Fruit fly (Drosophila melanogaster) whole organism, prepupa: ENCODE results near the gene CG46462.
A peak's percentile ranks its signal among the peaks of the same experiment; 100 is the strongest.

Source experiments
- CG10631 ChIP-seq: fragments of 200-800 bp; sonication (Bioruptor generic); optimal IDR thresholded peaks from 2 replicates; lab custom pipeline; 2016; ENCODE audit warnings: missing biosample characterization, missing genetic modification characterization
- CG10669 ChIP-seq: fragments of 200-800 bp; sonication (Bioruptor generic); optimal IDR thresholded peaks from 3 replicates; lab custom pipeline; 2018; ENCODE audit warnings: missing biosample characterization, mild to moderate bottlenecking, missing genetic modification characterization, moderate library complexity
- CG11294 ChIP-seq: fragments of 200-800 bp; sonication (Bioruptor generic); IDR thresholded peaks from 2 replicates; pipeline ENCODE4 v1.3.6; 2022; ENCODE audit warnings: missing biosample characterization, missing genetic modification characterization
- CG11762 ChIP-seq: fragments of 200-800 bp; sonication (Bioruptor generic); optimal IDR thresholded peaks from 3 replicates; lab custom pipeline; 2016; ENCODE audit warnings: missing biosample characterization, missing genetic modification characterization; ENCODE audit not compliant: insufficient read depth
- CG15336 ChIP-seq: fragments of 200-800 bp; sonication (Bioruptor generic); IDR thresholded peaks from 2 replicates; pipeline ENCODE4 v1.3.6; 2022; ENCODE audit warnings: missing biosample characterization, missing genetic modification characterization
- CG3032 ChIP-seq: fragments of 200-800 bp; optimal IDR thresholded peaks from 2 replicates; lab custom pipeline; 2019; ENCODE audit warnings: missing biosample characterization, mild to moderate bottlenecking, missing genetic modification characterization, moderate library complexity
- CG31627 ChIP-seq: fragments of 200-800 bp; sonication (Bioruptor generic); optimal IDR thresholded peaks from 3 replicates; lab custom pipeline; 2016; ENCODE audit warnings: missing biosample characterization, missing genetic modification characterization
- CG4318 ChIP-seq: fragments of 200-800 bp; sonication (Bioruptor generic); optimal IDR thresholded peaks from 3 replicates; lab custom pipeline; 2017; ENCODE audit warnings: missing biosample characterization, mild to moderate bottlenecking, missing genetic modification characterization
- CG6276 ChIP-seq: fragments of 200-800 bp; sonication (Bioruptor generic); optimal IDR thresholded peaks from 2 replicates; lab custom pipeline; 2017; ENCODE audit warnings: missing biosample characterization, mild to moderate bottlenecking, missing genetic modification characterization
- CG6854 ChIP-seq: fragments of 200-800 bp; sonication (Bioruptor generic); optimal IDR thresholded peaks from 2 replicates; lab custom pipeline; 2017; ENCODE audit warnings: missing biosample characterization, mild to moderate bottlenecking, missing genetic modification characterization
- CG7368 ChIP-seq: fragments of 200-800 bp; sonication (Bioruptor generic); optimal IDR thresholded peaks from 3 replicates; lab custom pipeline; 2016; ENCODE audit warnings: missing biosample characterization, missing genetic modification characterization
- CG8119 ChIP-seq: fragments of 200-800 bp; sonication (Bioruptor generic); IDR thresholded peaks from 3 replicates; pipeline ENCODE4 v1.3.6; 2022; ENCODE audit warnings: missing biosample characterization, missing genetic modification characterization
- CG9139 ChIP-seq: fragments of 200-800 bp; sonication (Bioruptor generic); optimal IDR thresholded peaks from 3 replicates; lab custom pipeline; 2017; ENCODE audit warnings: missing biosample characterization, mild to moderate bottlenecking, missing genetic modification characterization
- Eip78C ChIP-seq: fragments of 200-800 bp; sonication (Bioruptor generic); peaks from one replicate; lab custom pipeline; 2016; ENCODE audit warnings: missing biosample characterization, missing genetic modification characterization
- Gug ChIP-seq: fragments of 200-800 bp; sonication (Bioruptor generic); IDR thresholded peaks from 2 replicates; pipeline ENCODE4 v1.3.6; 2022; ENCODE audit warnings: missing biosample characterization, missing genetic modification characterization
- Hr39 ChIP-seq: fragments of 200-800 bp; sonication (Bioruptor generic); optimal IDR thresholded peaks from 2 replicates; lab custom pipeline; 2016; ENCODE audit warnings: missing biosample characterization, missing genetic modification characterization
- Met ChIP-seq: fragments of 200-800 bp; sonication (Bioruptor generic); optimal IDR thresholded peaks from 3 replicates; lab custom pipeline; 2016; ENCODE audit warnings: missing biosample characterization, missing genetic modification characterization
- Smox ChIP-seq: fragments of 200-800 bp; sonication (Bioruptor generic); optimal IDR thresholded peaks from 3 replicates; lab custom pipeline; 2016; ENCODE audit warnings: missing biosample characterization, missing genetic modification characterization
- Sox102F ChIP-seq: fragments of 200-800 bp; sonication (Bioruptor generic); optimal IDR thresholded peaks from 2 replicates; lab custom pipeline; 2016; ENCODE audit warnings: missing biosample characterization, mild to moderate bottlenecking, missing genetic modification characterization
- Sox14 ChIP-seq: fragments of 200-800 bp; sonication (Bioruptor generic); optimal IDR thresholded peaks from 3 replicates; lab custom pipeline; 2016; ENCODE audit warnings: missing biosample characterization, missing genetic modification characterization
- Sox15 ChIP-seq: fragments of 200-800 bp; sonication (Bioruptor generic); optimal IDR thresholded peaks from 3 replicates; lab custom pipeline; 2016; ENCODE audit warnings: missing biosample characterization, missing genetic modification characterization
- acj6 ChIP-seq: fragments of 200-800 bp; sonication (Bioruptor generic); optimal IDR thresholded peaks from 3 replicates; lab custom pipeline; 2016; ENCODE audit warnings: missing biosample characterization, missing genetic modification characterization
- cyc ChIP-seq: fragments of 200-800 bp; sonication (Bioruptor generic); optimal IDR thresholded peaks from 3 replicates; lab custom pipeline; 2016; ENCODE audit warnings: missing biosample characterization, missing genetic modification characterization
- dac ChIP-seq: fragments of 200-800 bp; sonication (Bioruptor generic); optimal IDR thresholded peaks from 2 replicates; lab custom pipeline; 2017; ENCODE audit warnings: missing biosample characterization, mild to moderate bottlenecking, missing genetic modification characterization
- esn ChIP-seq: fragments of 200-800 bp; sonication (Bioruptor generic); optimal IDR thresholded peaks from 2 replicates; lab custom pipeline; 2016; ENCODE audit warnings: missing biosample characterization, mild to moderate bottlenecking, missing genetic modification characterization, moderate library complexity
- fd59A ChIP-seq: fragments of 200-800 bp; sonication (Bioruptor generic); optimal IDR thresholded peaks from 2 replicates; lab custom pipeline; 2017; ENCODE audit warnings: missing biosample characterization, mild to moderate bottlenecking, missing genetic modification characterization, missing genetic modification reagents
- fd85E ChIP-seq: fragments of 200-800 bp; sonication (Bioruptor generic); optimal IDR thresholded peaks from 3 replicates; lab custom pipeline; 2016; ENCODE audit warnings: missing biosample characterization, missing genetic modification characterization
- fkh ChIP-seq: fragments of 200-800 bp; sonication (Bioruptor generic); optimal IDR thresholded peaks from 3 replicates; lab custom pipeline; 2017; ENCODE audit warnings: missing biosample characterization, mild to moderate bottlenecking, missing genetic modification characterization, moderate library complexity
- lz ChIP-seq: fragments of 200-800 bp; sonication (Bioruptor generic); optimal IDR thresholded peaks from 3 replicates; lab custom pipeline; 2016; ENCODE audit warnings: missing biosample characterization, missing genetic modification characterization
- net ChIP-seq: fragments of 200-800 bp; sonication (Bioruptor generic); optimal IDR thresholded peaks from 3 replicates; lab custom pipeline; 2016; ENCODE audit warnings: missing biosample characterization, missing genetic modification characterization
- salr ChIP-seq, 2 experiments: fragments of 200-800 bp; sonication (Bioruptor generic); optimal IDR thresholded peaks; 3 replicates each; lab custom pipeline; 2016 to 2018; ENCODE audit warnings: missing biosample characterization in 2 of 2, missing genetic modification characterization in 2 of 2, mild to moderate bottlenecking in 1 of 2
- ss ChIP-seq, 2 experiments: fragments of 200-800 bp; sonication (Bioruptor generic); optimal IDR thresholded peaks; 2 replicates in 1 of 2; 3 replicates in 1 of 2; lab custom pipeline; 2017 to 2018; ENCODE audit warnings: mild to moderate bottlenecking in 2 of 2, missing biosample characterization in 2 of 2, missing genetic modification characterization in 2 of 2, moderate library complexity in 1 of 2
- svp ChIP-seq: fragments of 200-800 bp; sonication (Bioruptor generic); peaks from one replicate; lab custom pipeline; 2016; ENCODE audit warnings: missing biosample characterization, missing genetic modification characterization
- vri ChIP-seq: fragments of 200-800 bp; sonication (Bioruptor generic); optimal IDR thresholded peaks from 3 replicates; lab custom pipeline; 2016; ENCODE audit warnings: missing biosample characterization, mild to moderate bottlenecking, missing genetic modification characterization

Gene CG46462

DNA sequence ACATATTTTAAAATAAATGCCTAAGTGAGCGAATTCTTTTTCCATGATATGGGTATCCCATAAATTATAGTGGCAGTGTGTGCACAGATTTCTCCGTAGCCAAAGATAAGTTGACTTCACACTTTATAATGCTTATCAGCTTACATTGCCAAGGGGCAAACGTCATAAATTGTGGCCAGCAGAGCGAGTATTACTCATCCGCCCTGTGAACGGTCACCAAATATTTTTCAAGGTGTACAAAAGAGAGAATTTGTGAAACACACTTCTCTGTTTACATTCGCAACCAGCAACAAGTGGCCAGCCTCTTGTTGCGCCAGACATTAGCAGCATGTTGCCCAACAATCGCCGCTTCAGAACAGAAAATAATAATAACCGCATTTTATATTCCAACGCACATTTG lies 1.4 kb downstream of the CG46462 start:
- TF ChIP-seq CG7368 (GFP tag; lab: Kevin White, UChicago) (peak; percentile 2), CG3032 (no peak), lz (GFP tag; lab: Kevin White, UChicago) (no peak), CG4318 (GFP tag; lab: Kevin White, UChicago) (no peak), fkh (peak; percentile 86), CG6276 (GFP tag; lab: Kevin White, UChicago) (peak; percentile 5), Sox14 (GFP tag; lab: Kevin White, UChicago) (no peak), Eip78C (peak; percentile 66), fd59A (GFP tag; lab: Kevin White, UChicago) (no peak), svp (GFP tag; lab: Kevin White, UChicago) (peak; percentile 45), Smox (GFP tag; lab: Kevin White, UChicago) (peak; percentile 10), net (GFP tag; lab: Kevin White, UChicago) (peak; percentile 21), Sox102F (GFP tag; lab: Kevin White, UChicago) (peak; percentile 9), dac (no peak), Gug (no peak), ss (GFP tag; optimal IDR thresholded peaks at IDR 0.05; lab: Kevin White, UChicago) (no peak), CG31627 (GFP tag; lab: Kevin White, UChicago) (no peak), CG9139 (no peak), CG15336 (GFP tag; lab: Robert Waterston, UW) (peak; percentile 51), vri (GFP tag; lab: Kevin White, UChicago) (peak; percentile 20), Met (GFP tag; lab: Kevin White, UChicago) (peak; percentile 34), Sox15 (GFP tag; lab: Kevin White, UChicago) (no peak), esn (GFP tag; lab: Kevin White, UChicago) (peak; percentile 30)

DNA sequence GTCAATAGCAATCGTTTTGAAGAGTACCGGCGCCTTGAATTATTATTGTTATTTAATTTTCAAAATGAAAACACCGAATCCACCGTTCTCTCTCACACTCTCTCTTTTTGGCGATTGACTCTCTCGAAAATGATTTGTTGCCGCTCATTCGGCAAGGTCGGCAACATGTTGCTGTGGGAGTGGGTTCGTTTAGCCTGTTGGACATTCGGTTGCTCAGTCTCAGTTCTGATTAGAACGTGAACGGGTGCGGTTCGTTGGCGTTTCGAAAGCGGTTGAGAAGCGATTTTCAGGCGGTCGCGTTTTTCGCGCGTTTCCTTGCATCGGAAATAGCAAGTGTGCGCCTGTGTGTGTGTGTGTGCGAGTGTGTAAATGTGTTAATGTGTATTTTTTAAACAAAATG lies 7.5 kb downstream of the CG46462 start, which contains the start of gene Ac76E:
Gene Ac76E (plus strand): TSS at position 264 of the 400 bp plus-strand sequence.
- TF ChIP-seq CG8119 (GFP tag; lab: Robert Waterston, UW) (no peak), vri (GFP tag; lab: Kevin White, UChicago) (peak; percentile 27), Eip78C (peak; percentile 40), CG10669 (GFP tag; lab: Kevin White, UChicago) (no peak), fkh (peak; percentile 13), CG6854 (GFP tag; lab: Kevin White, UChicago) (no peak), Hr39 (GFP tag; lab: Kevin White, UChicago) (peak; percentile 54), CG15336 (GFP tag; lab: Robert Waterston, UW) (0 out of 2 replicates have a peak, but pooled peaks have one; percentile 24), Sox14 (GFP tag; lab: Kevin White, UChicago) (no peak)

DNA sequence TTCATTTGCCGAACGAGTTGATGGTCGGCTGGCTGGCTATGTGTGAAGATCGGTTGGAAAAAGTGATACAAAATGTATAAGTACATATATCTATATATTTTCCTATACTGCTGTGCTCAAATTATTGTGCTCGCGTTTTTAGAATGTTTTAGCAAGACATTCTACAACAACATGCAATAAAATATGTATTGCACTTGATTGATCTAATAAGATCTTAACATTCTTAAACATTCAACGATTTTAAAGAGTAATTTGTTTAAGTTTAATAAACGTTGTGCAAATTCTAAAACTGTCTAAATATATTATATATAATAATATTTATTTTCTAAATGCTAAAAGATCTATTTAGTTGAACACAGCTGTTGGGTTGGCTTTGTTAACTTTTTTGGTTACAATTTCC lies 8.9 kb downstream of the CG46462 start:
- TF ChIP-seq CG3032 (no peak), salr (GFP tag; optimal IDR thresholded peaks at IDR 0.05; lab: Kevin White, UChicago) (no peak), fd85E (GFP tag; lab: Kevin White, UChicago) (no peak), CG9139 (no peak), ss (GFP tag; optimal IDR thresholded peaks at IDR 0.05; lab: Kevin White, UChicago) (no peak), CG11294 (GFP tag; lab: Robert Waterston, UW) (no peak), lz (GFP tag; lab: Kevin White, UChicago) (no peak)

DNA sequence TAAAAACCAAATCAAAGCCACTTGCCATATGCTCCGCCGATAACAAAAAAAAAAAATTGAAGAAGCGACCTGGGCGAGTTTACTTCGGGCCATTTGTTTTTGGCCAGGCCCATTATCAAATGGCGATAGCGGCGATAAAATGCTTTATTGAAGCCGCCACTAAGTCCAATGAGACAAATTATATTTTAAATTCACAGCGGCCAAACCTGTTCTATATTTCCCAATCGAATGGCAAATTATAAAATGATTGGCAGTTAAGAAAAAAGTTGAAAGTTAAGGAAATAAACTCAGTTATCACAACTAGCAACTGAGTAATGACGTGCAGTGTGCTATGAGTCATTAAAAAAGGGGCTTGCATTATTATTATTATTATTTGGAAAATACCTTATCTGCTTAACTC lies 9.7 kb downstream of the CG46462 start:
- TF ChIP-seq CG11762 (no peak), salr (GFP tag; optimal IDR thresholded peaks at IDR 0.05; lab: Kevin White, UChicago) (no peak), esn (GFP tag; lab: Kevin White, UChicago) (no peak), CG10631 (GFP tag; lab: Kevin White, UChicago) (no peak), cyc (GFP tag; lab: Kevin White, UChicago) (no peak), Sox15 (GFP tag; lab: Kevin White, UChicago) (no peak), Gug (no peak), acj6 (no peak)
